Worm (Caenorhabditis elegans): Measurements from ENCODE around the gene twnk-1.
A peak's percentile ranks its signal among the peaks of the same experiment; 100 is the strongest.

The twnk-1 gene

ce11 chrX:5818176-5818575 lies 27.2 kb downstream of the twnk-1 start:
- TF ChIP-seq hmg-4 (GFP tag; optimal IDR thresholded peaks at IDR 0.05) (peak; percentile 86), ama-1 (optimal IDR thresholded peaks at IDR 0.05) (no peak), scrt-1 (GFP tag; IDR thresholded peaks at IDR 0.05) (0 out of 2 replicates have a peak, but pooled peaks have one; percentile 19), ets-7 (tag; optimal IDR thresholded peaks at IDR 0.05) (no peak), F13C5.2 (tag; optimal IDR thresholded peaks at IDR 0.05) (peak; percentile 29), aly-1 (tag; optimal IDR thresholded peaks at IDR 0.05) (no peak), flt-1 (GFP tag; IDR thresholded peaks at IDR 0.05) (0 out of 2 replicates have a peak, but pooled peaks have one; percentile 34), sea-1 (GFP tag; conservative IDR thresholded peaks at IDR 0.05) (0 out of 2 replicates have a peak, but pooled peaks have one; percentile 16)

- TF ChIP-seq pes-1 (GFP tag; IDR thresholded peaks at IDR 0.05) (0 out of 2 replicates have a peak, but pooled peaks have one; percentile 26), ceh-36 (tag; optimal IDR thresholded peaks at IDR 0.05) (no peak), scrt-1 (GFP tag; IDR thresholded peaks at IDR 0.05) (no peak), aly-1 (tag; optimal IDR thresholded peaks at IDR 0.05) (no peak)
Measured at ce11 chrX:5819702-5820470, 28.9 kb downstream of the twnk-1 start.

ce11 chrX:5820880-5821279 lies 29.9 kb downstream of the twnk-1 start:
- TF ChIP-seq hmg-4 (GFP tag; optimal IDR thresholded peaks at IDR 0.05) (peak; percentile 65), ets-7 (tag; optimal IDR thresholded peaks at IDR 0.05) (no peak), scrt-1 (GFP tag; IDR thresholded peaks at IDR 0.05) (no peak), B0310.2 (tag; optimal IDR thresholded peaks at IDR 0.05) (no peak)

- TF ChIP-seq tbx-37 (GFP tag; conservative IDR thresholded peaks at IDR 0.05), result no peak
- no peak for TF ChIP-seq sea-1 (GFP tag; conservative IDR thresholded peaks at IDR 0.05)
Measured at ce11 chrX:5821842-5822241, 30.8 kb downstream of the twnk-1 start, which contains the start of gene hbl-1. hbl-1 (plus strand) TSS chrX:5822142.

- no peak for TF ChIP-seq aly-1 (tag; optimal IDR thresholded peaks at IDR 0.05)
- peak; percentile 76 for TF ChIP-seq ama-1 (optimal IDR thresholded peaks at IDR 0.05)
Measured at ce11 chrX:5826976-5827375, 36.0 kb downstream of the twnk-1 start.

ce11 chrX:5828085-5828484 lies 37.1 kb downstream of the twnk-1 start:
- TF ChIP-seq ceh-13 (GFP tag; optimal IDR thresholded peaks at IDR 0.05), result no peak
- TF ChIP-seq hmbx-1 (tag; optimal IDR thresholded peaks at IDR 0.05), result no peak
- TF ChIP-seq ets-7 (tag; optimal IDR thresholded peaks at IDR 0.05), result no peak
- TF ChIP-seq ceh-36 (tag; optimal IDR thresholded peaks at IDR 0.05), result no peak
- TF ChIP-seq tra-4 (tag; optimal IDR thresholded peaks at IDR 0.05), result no peak
- TF ChIP-seq scrt-1 (GFP tag; IDR thresholded peaks at IDR 0.05), result no peak
- TF ChIP-seq tbx-11 (GFP tag; IDR thresholded peaks at IDR 0.05), result no peak
- no peak for TF ChIP-seq F13C5.2 (tag; optimal IDR thresholded peaks at IDR 0.05)
- TF ChIP-seq sea-1 (GFP tag; conservative IDR thresholded peaks at IDR 0.05), result no peak
- TF ChIP-seq B0310.2 (tag; optimal IDR thresholded peaks at IDR 0.05), result no peak
- TF ChIP-seq hmg-4 (GFP tag; optimal IDR thresholded peaks at IDR 0.05), result no peak
- no peak for TF ChIP-seq flt-1 (GFP tag; IDR thresholded peaks at IDR 0.05)
- no peak for TF ChIP-seq hnd-1 (tag; optimal IDR thresholded peaks at IDR 0.05)
- no peak for TF ChIP-seq pes-1 (GFP tag; IDR thresholded peaks at IDR 0.05)

ce11 chrX:5829175-5829574 lies 38.2 kb downstream of the twnk-1 start, which contains the start of gene acp-5:
acp-5 (plus strand) TSS chrX:5829435.
- TF ChIP-seq ceh-36 (tag; optimal IDR thresholded peaks at IDR 0.05), result no peak
- no peak for TF ChIP-seq flt-1 (GFP tag; IDR thresholded peaks at IDR 0.05)
- TF ChIP-seq ceh-13 (GFP tag; optimal IDR thresholded peaks at IDR 0.05), result no peak
- no peak for TF ChIP-seq hnd-1 (tag; optimal IDR thresholded peaks at IDR 0.05)
- no peak for TF ChIP-seq F13C5.2 (tag; optimal IDR thresholded peaks at IDR 0.05)
- TF ChIP-seq tra-4 (tag; optimal IDR thresholded peaks at IDR 0.05), result no peak
- TF ChIP-seq sea-1 (GFP tag; conservative IDR thresholded peaks at IDR 0.05), result no peak
- no peak for TF ChIP-seq tbx-11 (GFP tag; IDR thresholded peaks at IDR 0.05)
- no peak for TF ChIP-seq hmg-4 (GFP tag; optimal IDR thresholded peaks at IDR 0.05)
- TF ChIP-seq ets-7 (tag; optimal IDR thresholded peaks at IDR 0.05), result no peak
- no peak for TF ChIP-seq hmbx-1 (tag; optimal IDR thresholded peaks at IDR 0.05)
- TF ChIP-seq pes-1 (GFP tag; IDR thresholded peaks at IDR 0.05), result no peak
- TF ChIP-seq B0310.2 (tag; optimal IDR thresholded peaks at IDR 0.05), result no peak
- TF ChIP-seq scrt-1 (GFP tag; IDR thresholded peaks at IDR 0.05), result no peak
- no peak for TF ChIP-seq aly-1 (tag; optimal IDR thresholded peaks at IDR 0.05)
- no peak for TF ChIP-seq ama-1 (optimal IDR thresholded peaks at IDR 0.05)
- TF ChIP-seq tbx-37 (GFP tag; conservative IDR thresholded peaks at IDR 0.05), result no peak

- no peak for TF ChIP-seq tra-4 (tag; optimal IDR thresholded peaks at IDR 0.05)
- TF ChIP-seq scrt-1 (GFP tag; IDR thresholded peaks at IDR 0.05), result no peak
- no peak for TF ChIP-seq B0310.2 (tag; optimal IDR thresholded peaks at IDR 0.05)
- TF ChIP-seq ets-7 (tag; optimal IDR thresholded peaks at IDR 0.05), result no peak
- no peak for TF ChIP-seq ceh-13 (GFP tag; optimal IDR thresholded peaks at IDR 0.05)
- no peak for TF ChIP-seq hmbx-1 (tag; optimal IDR thresholded peaks at IDR 0.05)
Measured at ce11 chrX:5831827-5832226, 40.8 kb downstream of the twnk-1 start.

Measured in whole organism, early embryonic.